Fruit fly (Drosophila melanogaster) whole organism, embryonic: ENCODE results near the gene AlaRS.

ENCODE experiments used
- C15 ChIP-seq: fragments of 200-800 bp; sonication (Bioruptor generic); IDR thresholded peaks from 3 replicates; pipeline ENCODE4 v1.3.6; 2022; ENCODE audit warnings: missing biosample characterization, missing genetic modification characterization
- CG10366 ChIP-seq: fragments of 200-800 bp; sonication (Bioruptor generic); IDR thresholded peaks from 2 replicates; pipeline ENCODE4 v1.3.6; 2022; ENCODE audit warnings: missing biosample characterization, missing genetic modification characterization
- CG10565 ChIP-seq: fragments of 200-800 bp; sonication (Bioruptor generic); optimal IDR thresholded peaks from 3 replicates; lab custom pipeline; 2016; ENCODE audit warnings: missing biosample characterization, mild to moderate bottlenecking, missing genetic modification characterization
- CG11398 ChIP-seq: fragments of 200-800 bp; sonication (Bioruptor generic); optimal IDR thresholded peaks from 2 replicates; lab custom pipeline; 2016; ENCODE audit warnings: missing biosample characterization, missing genetic modification characterization
- CG11696 ChIP-seq: fragments of 200-800 bp; sonication (Bioruptor generic); IDR thresholded peaks from 2 replicates; pipeline ENCODE4 v1.3.6; 2022; ENCODE audit warnings: missing biosample characterization, missing genetic modification characterization
- CG12155 ChIP-seq: fragments of 200-800 bp; sonication (Bioruptor generic); optimal IDR thresholded peaks from 3 replicates; lab custom pipeline; 2016; ENCODE audit warnings: missing biosample characterization, missing genetic modification characterization
- CG12391 ChIP-seq: fragments of 200-800 bp; sonication (Bioruptor generic); optimal IDR thresholded peaks from 3 replicates; lab custom pipeline; 2018; ENCODE audit warnings: missing biosample characterization, mild to moderate bottlenecking, missing genetic modification characterization, moderate library complexity
- CG13775 ChIP-seq: fragments of 200-800 bp; sonication (Bioruptor generic); optimal IDR thresholded peaks from 3 replicates; lab custom pipeline; 2017; ENCODE audit warnings: missing biosample characterization, mild to moderate bottlenecking, missing genetic modification characterization
- CG17186 ChIP-seq: fragments of 200-800 bp; sonication (Bioruptor generic); optimal IDR thresholded peaks from 3 replicates; lab custom pipeline; 2017; ENCODE audit warnings: missing biosample characterization, missing genetic modification reagents, missing genetic modification characterization
- CG18476 ChIP-seq: fragments of 200-800 bp; sonication (Bioruptor generic); optimal IDR thresholded peaks from 2 replicates; lab custom pipeline; 2016; ENCODE audit warnings: missing biosample characterization, mild to moderate bottlenecking, missing genetic modification characterization
- CG2120 ChIP-seq: fragments of 200-800 bp; sonication (Bioruptor generic); optimal IDR thresholded peaks from 3 replicates; lab custom pipeline; 2016; ENCODE audit warnings: missing biosample characterization, missing genetic modification characterization
- CG2199 ChIP-seq: fragments of 200-800 bp; sonication (Bioruptor generic); IDR thresholded peaks from 3 replicates; pipeline ENCODE4 v1.3.6; 2022; ENCODE audit warnings: missing biosample characterization, missing genetic modification characterization
- CG31365 ChIP-seq: fragments of 200-800 bp; sonication (Bioruptor generic); optimal IDR thresholded peaks from 2 replicates; lab custom pipeline; 2018; ENCODE audit warnings: missing biosample characterization, mild to moderate bottlenecking, missing genetic modification characterization
- CG6765 ChIP-seq: fragments of 200-800 bp; sonication (Bioruptor generic); optimal IDR thresholded peaks from 3 replicates; lab custom pipeline; 2017; ENCODE audit warnings: missing biosample characterization, mild to moderate bottlenecking, missing genetic modification characterization
- CG8290 ChIP-seq, 3 experiments: fragments of 200-800 bp; sonication (Bioruptor generic); optimal IDR thresholded peaks; 2 replicates each; lab custom pipeline; 2016 to 2019; ENCODE audit warnings: missing biosample characterization in 3 of 3, missing genetic modification characterization in 3 of 3, mild to moderate bottlenecking in 2 of 3, moderate library complexity in 1 of 3
- CrebB ChIP-seq: fragments of 200-800 bp; sonication (Bioruptor generic); optimal IDR thresholded peaks from 3 replicates; lab custom pipeline; 2018; ENCODE audit warnings: missing biosample characterization, mild to moderate bottlenecking, missing genetic modification characterization
- HHEX ChIP-seq: fragments of 200-800 bp; sonication (Bioruptor generic); optimal IDR thresholded peaks from 3 replicates; lab custom pipeline; 2017; ENCODE audit warnings: missing biosample characterization, mild to moderate bottlenecking, missing genetic modification characterization, missing genetic modification reagents
- Hr78 ChIP-seq, 2 experiments: fragments of 200-800 bp in 1 of 2; fragments of >200 bp in 1 of 2; sonication (Bioruptor generic) in 1 of 2; optimal IDR thresholded peaks; 2 replicates each; lab custom pipeline; 2017 to 2019; ENCODE audit warnings: missing biosample characterization in 2 of 2, missing genetic modification characterization in 2 of 2, mild to moderate bottlenecking in 1 of 2, moderate library complexity in 1 of 2
- Kr ChIP-seq: fragments of 200-800 bp; sonication (Bioruptor generic); optimal IDR thresholded peaks from 2 replicates; lab custom pipeline; 2017; ENCODE audit warnings: missing biosample characterization, mild to moderate bottlenecking, missing genetic modification characterization
- Meics ChIP-seq: fragments of 200-800 bp; sonication (Bioruptor generic); optimal IDR thresholded peaks from 2 replicates; lab custom pipeline; 2017; ENCODE audit warnings: missing biosample characterization, mild to moderate bottlenecking, missing genetic modification characterization
- Mrtf ChIP-seq: fragments of 200-800 bp; sonication (Bioruptor generic); IDR thresholded peaks from 3 replicates; pipeline ENCODE4 v1.3.6; 2022; ENCODE audit warnings: missing biosample characterization, missing genetic modification characterization
- Myb ChIP-seq: fragments of 200-800 bp; sonication (Bioruptor generic); optimal IDR thresholded peaks from 2 replicates; lab custom pipeline; 2016; ENCODE audit warnings: missing biosample characterization, missing genetic modification characterization
- NfI ChIP-seq: fragments of 200-800 bp; sonication (Bioruptor generic); optimal IDR thresholded peaks from 3 replicates; lab custom pipeline; 2018; ENCODE audit warnings: missing biosample characterization, mild to moderate bottlenecking, missing genetic modification characterization, moderate library complexity
- Ravus ChIP-seq: fragments of 200-800 bp; sonication (Bioruptor generic); IDR thresholded peaks from 2 replicates; pipeline ENCODE4 v1.3.6; 2022; ENCODE audit warnings: missing biosample characterization, missing genetic modification characterization
- Rx ChIP-seq: fragments of 200-800 bp; sonication (Bioruptor generic); IDR thresholded peaks from 2 replicates; pipeline ENCODE4 v1.3.6; 2022; ENCODE audit warnings: missing biosample characterization, missing genetic modification characterization
- Six4 ChIP-seq: fragments of 200-800 bp; sonication (Bioruptor generic); optimal IDR thresholded peaks from 2 replicates; lab custom pipeline; 2016; ENCODE audit warnings: missing biosample characterization, missing genetic modification characterization
- YL-1 ChIP-seq: fragments of 200-800 bp; sonication (Bioruptor generic); optimal IDR thresholded peaks from 3 replicates; lab custom pipeline; 2017; ENCODE audit warnings: missing biosample characterization, mild to moderate bottlenecking, missing genetic modification characterization
- bab2 ChIP-seq: fragments of 200-800 bp; sonication (Bioruptor generic); optimal IDR thresholded peaks from 2 replicates; lab custom pipeline; 2016; ENCODE audit warnings: missing biosample characterization, missing genetic modification characterization
- bigmax ChIP-seq: fragments of 200-800 bp; sonication (Bioruptor generic); optimal IDR thresholded peaks from 2 replicates; lab custom pipeline; 2018; ENCODE audit warnings: missing biosample characterization, mild to moderate bottlenecking, missing genetic modification characterization
- bowl ChIP-seq: fragments of 200-800 bp; sonication (Bioruptor generic); IDR thresholded peaks from 2 replicates; pipeline ENCODE4 v1.3.6; 2022; ENCODE audit warnings: missing biosample characterization, missing genetic modification characterization
- da ChIP-seq: fragments of 200-800 bp; sonication (Bioruptor generic); optimal IDR thresholded peaks from 2 replicates; lab custom pipeline; 2016; ENCODE audit warnings: missing biosample characterization, missing genetic modification characterization
- dm ChIP-seq: fragments of 200-800 bp; sonication (Bioruptor generic); optimal IDR thresholded peaks from 3 replicates; lab custom pipeline; 2016; ENCODE audit warnings: missing biosample characterization, missing genetic modification characterization
- ewg ChIP-seq: fragments of 200-800 bp; sonication (Bioruptor generic); optimal IDR thresholded peaks from 3 replicates; lab custom pipeline; 2017; ENCODE audit warnings: mild to moderate bottlenecking, missing biosample characterization, missing genetic modification reagents, missing genetic modification characterization
- grau ChIP-seq: fragments of 200-800 bp; optimal IDR thresholded peaks from 3 replicates; lab custom pipeline; 2019; ENCODE audit warnings: missing biosample characterization, mild to moderate bottlenecking, missing genetic modification characterization, moderate library complexity
- gsb-n ChIP-seq: fragments of 200-800 bp; sonication (Bioruptor generic); optimal IDR thresholded peaks from 3 replicates; lab custom pipeline; 2018; ENCODE audit warnings: missing biosample characterization, mild to moderate bottlenecking, missing genetic modification characterization
- insv ChIP-seq, 2 experiments: fragments of 200-800 bp; sonication (Bioruptor generic); optimal IDR thresholded peaks; 3 replicates each; lab custom pipeline; 2016 to 2018; ENCODE audit warnings: missing biosample characterization in 2 of 2, missing genetic modification characterization in 2 of 2
- inv ChIP-seq: fragments of 200-800 bp; sonication (Bioruptor generic); IDR thresholded peaks from 2 replicates; pipeline ENCODE4 v1.3.6; 2022; ENCODE audit warnings: missing biosample characterization, missing genetic modification characterization; ENCODE audit not compliant: partially characterized antibody
- jumu ChIP-seq: fragments of 200-800 bp; sonication (Bioruptor generic); optimal IDR thresholded peaks from 3 replicates; lab custom pipeline; 2016; ENCODE audit warnings: missing biosample characterization, missing genetic modification characterization
- lbe ChIP-seq: fragments of 200-800 bp; sonication (Bioruptor generic); optimal IDR thresholded peaks from 2 replicates; lab custom pipeline; 2016; ENCODE audit warnings: missing biosample characterization, mild to moderate bottlenecking, missing genetic modification characterization
- lmd ChIP-seq: fragments of 200-800 bp; sonication (Bioruptor generic); IDR thresholded peaks from 2 replicates; pipeline ENCODE4 v1.3.6; 2022; ENCODE audit warnings: missing biosample characterization, missing genetic modification characterization
- oc ChIP-seq: fragments of 200-800 bp; sonication (Bioruptor generic); optimal IDR thresholded peaks from 2 replicates; lab custom pipeline; 2018; ENCODE audit warnings: missing biosample characterization, mild to moderate bottlenecking, missing genetic modification characterization, moderate library complexity
- pan ChIP-seq, 4 experiments: fragments of >200 bp in 3 of 4; fragments of 200-800 bp in 1 of 4; sonication (Bioruptor generic) in 1 of 4; optimal IDR thresholded peaks in 3 of 4; IDR thresholded peaks in 1 of 4; 2 replicates each; pipeline versions ENCODE4 v1.3.6 to Lab custom; 2017 to 2022; ENCODE audit warnings: missing biosample characterization in 2 of 4, missing genetic modification characterization in 2 of 4, mixed read lengths in 1 of 4
- repo ChIP-seq: fragments of 200-800 bp; sonication (Bioruptor generic); optimal IDR thresholded peaks from 2 replicates; lab custom pipeline; 2016; ENCODE audit warnings: missing biosample characterization, missing genetic modification characterization
- shn ChIP-seq: fragments of 200-800 bp; sonication (Bioruptor generic); optimal IDR thresholded peaks from 3 replicates; lab custom pipeline; 2016; ENCODE audit warnings: missing biosample characterization, missing genetic modification characterization
- sob ChIP-seq: fragments of 200-800 bp; sonication (Bioruptor generic); IDR thresholded peaks from 2 replicates; pipeline ENCODE4 v1.3.6; 2022; ENCODE audit warnings: missing biosample characterization, missing genetic modification characterization
- sug ChIP-seq: fragments of 200-800 bp; optimal IDR thresholded peaks from 2 replicates; lab custom pipeline; 2019; ENCODE audit warnings: missing biosample characterization, mild to moderate bottlenecking, missing genetic modification characterization, moderate library complexity
- tio ChIP-seq: fragments of 200-800 bp; sonication (Bioruptor generic); optimal IDR thresholded peaks from 2 replicates; lab custom pipeline; 2017; ENCODE audit warnings: missing biosample characterization, missing genetic modification characterization, inconsistent platforms
- z ChIP-seq: fragments of 200-800 bp; sonication (Bioruptor generic); IDR thresholded peaks from 3 replicates; pipeline ENCODE4 v1.3.6; 2022; ENCODE audit warnings: missing biosample characterization, missing genetic modification characterization
- zen ChIP-seq: fragments of 200-800 bp; sonication (Bioruptor generic); optimal IDR thresholded peaks from 3 replicates; lab custom pipeline; 2018; ENCODE audit warnings: missing biosample characterization, mild to moderate bottlenecking, missing genetic modification characterization, moderate library complexity

Gene AlaRS

dm6 chr2L:8384108-8384601 is 2.6 kb upstream of the AlaRS start, which contains the start of the genes Dad1 and CG13384 (continued):
- TF ChIP-seq CrebB (tag; lab: Kevin White, UChicago) (peak; percentile 83), CG13775 (peak; percentile 93), bab2 (GFP tag; lab: Kevin White, UChicago) (peak; percentile 63), Kr (GFP tag; lab: Kevin White, UChicago) (peak; percentile 65), CG11696 (GFP tag; lab: Robert Waterston, UW) (peak; percentile 65), insv (GFP tag; optimal IDR thresholded peaks at IDR 0.05; lab: Kevin White, UChicago) (peak in 1 of 2 experiments; percentile 64), inv (GFP tag; lab: Robert Waterston, UW) (peak; percentile 47; the same call in 1 of the 2 replicates), repo (GFP tag; lab: Kevin White, UChicago) (no peak), CG11398 (no peak), CG2120 (GFP tag; lab: Kevin White, UChicago) (peak; percentile 95), dm (GFP tag; lab: Kevin White, UChicago) (peak; percentile 36), CG31365 (tag; lab: Kevin White, UChicago) (no peak), CG2199 (0 out of 3 replicates have a peak, but pooled peaks have one; percentile 62), jumu (no peak), z (GFP tag; lab: Robert Waterston, UW) (no peak), Six4 (GFP tag; lab: Kevin White, UChicago) (peak; percentile 79), lbe (GFP tag; lab: Kevin White, UChicago) (peak; percentile 90), CG10366 (GFP tag; lab: Robert Waterston, UW) (peak; percentile 87), oc (tag; lab: Kevin White, UChicago) (peak; percentile 91), lmd (peak; percentile 93), Ravus (GFP tag; lab: Robert Waterston, UW) (peak; percentile 46), CG18476 (GFP tag; lab: Kevin White, UChicago) (peak; percentile 85), sob (GFP tag; lab: Robert Waterston, UW) (peak; percentile 93), CG10565 (GFP tag; lab: Kevin White, UChicago) (peak; percentile 38), Myb (GFP tag; lab: Kevin White, UChicago) (peak; percentile 28), Hr78 (GFP tag; optimal IDR thresholded peaks at IDR 0.05; lab: Kevin White, UChicago) (peak in 1 of 2 experiments; percentile 37), YL-1 (GFP tag; lab: Kevin White, UChicago) (peak; percentile 54), pan (optimal IDR thresholded peaks at IDR 0.05; lab: Kevin White, UChicago) (no peak), pan (GFP tag; optimal IDR thresholded peaks at IDR 0.05 in 1 of 2, IDR thresholded peaks at IDR 0.05 in 1 of 2) (peak in 1 of 2 experiments; percentile 93), zen (tag; lab: Kevin White, UChicago) (peak; percentile 89), NfI (GFP tag; lab: Kevin White, UChicago) (peak; percentile 91), Mrtf (GFP tag; lab: Robert Waterston, UW) (peak; percentile 88), grau (peak; percentile 100), gsb-n (tag; lab: Kevin White, UChicago) (peak; percentile 92), CG12391 (tag; lab: Kevin White, UChicago) (peak; percentile 97), bowl (peak; percentile 48; the same call in 1 of the 2 replicates), Meics (GFP tag; lab: Kevin White, UChicago) (peak; percentile 95), CG17186 (peak; percentile 59), tio (GFP tag; lab: Kevin White, UChicago) (peak; percentile 88), Rx (peak; percentile 58), bigmax (no peak), sug (tag; lab: Kevin White, UChicago) (peak; percentile 96), CG12155 (GFP tag; lab: Kevin White, UChicago) (peak; percentile 90), CG8290 (GFP tag; optimal IDR thresholded peaks at IDR 0.05; lab: Kevin White, UChicago) (peak; percentile 76), CG8290 (tag; optimal IDR thresholded peaks at IDR 0.05; lab: Kevin White, UChicago) (peak in 1 of 2 experiments; percentile 36), HHEX (GFP tag; lab: Kevin White, UChicago) (peak; percentile 79), C15 (GFP tag; lab: Robert Waterston, UW) (peak; percentile 68; the same call in 1 of the 3 replicates), da (GFP tag; lab: Kevin White, UChicago) (no peak), ewg (GFP tag; lab: Kevin White, UChicago) (peak; percentile 70), shn (GFP tag; lab: Kevin White, UChicago) (peak; percentile 35), CG6765 (GFP tag; lab: Kevin White, UChicago) (peak; percentile 94)
